Fruit fly (Drosophila melanogaster): Measurements from ENCODE around the gene CG13043.

The CG13043 gene

dm6 chr3L:16265000-16265399, 40.7 kb downstream of the CG13043 start, which contains the start of the genes CG13051 and CG13069:
Gene CG13051 (minus strand): TSS chr3L:16265100.
Gene CG13069 (plus strand): TSS chr3L:16265385.
- TF ChIP-seq EcR (GFP tag; optimal IDR thresholded peaks at IDR 0.05) (no peak), CG15710 (tag; optimal IDR thresholded peaks at IDR 0.05) (no peak), CG32121 (GFP tag; IDR thresholded peaks at IDR 0.05) (no peak), CG10348 (GFP tag; IDR thresholded peaks at IDR 0.05) (no peak), Snoo (tag; optimal IDR thresholded peaks at IDR 0.05) (no peak), D1 (tag; optimal IDR thresholded peaks at IDR 0.05) (no peak), fd96Ca (GFP tag; IDR thresholded peaks at IDR 0.05) (no peak), Ets98B (GFP tag; IDR thresholded peaks at IDR 0.05) (no peak), rn (GFP tag; IDR thresholded peaks at IDR 0.05) (no peak), CG12605 (GFP tag; IDR thresholded peaks at IDR 0.05) (no peak), CG9948 (tag; optimal IDR thresholded peaks at IDR 0.05) (no peak), CG14655 (GFP tag; optimal IDR thresholded peaks at IDR 0.05) (no peak), CG4496 (GFP tag; IDR thresholded peaks at IDR 0.05) (no peak)

- TF ChIP-seq CG8159 (tag; optimal IDR thresholded peaks at IDR 0.05) (no peak), Pif1A (GFP tag; optimal IDR thresholded peaks at IDR 0.05) (no peak), CG17806 (tag; optimal IDR thresholded peaks at IDR 0.05) (no peak), Ets98B (GFP tag; IDR thresholded peaks at IDR 0.05) (no peak), EcR (GFP tag; optimal IDR thresholded peaks at IDR 0.05) (no peak), gl (tag; optimal IDR thresholded peaks at IDR 0.05) (no peak), CG15710 (tag; optimal IDR thresholded peaks at IDR 0.05) (no peak), CG34367 (tag; optimal IDR thresholded peaks at IDR 0.05) (no peak)
Measured at dm6 chr3L:16263043-16263442, 42.6 kb downstream of the CG13043 start, which contains the start of gene CG13070. Gene CG13070 (plus strand): TSS chr3L:16263343.

- TF ChIP-seq CG17806 (tag; optimal IDR thresholded peaks at IDR 0.05) (no peak), EcR (GFP tag; optimal IDR thresholded peaks at IDR 0.05) (no peak), CG10348 (GFP tag; IDR thresholded peaks at IDR 0.05) (no peak), fd96Ca (GFP tag; IDR thresholded peaks at IDR 0.05) (no peak), CG4496 (GFP tag; IDR thresholded peaks at IDR 0.05) (no peak), CG8301 (tag; optimal IDR thresholded peaks at IDR 0.05) (no peak), CG8159 (tag; optimal IDR thresholded peaks at IDR 0.05) (no peak), gl (tag; optimal IDR thresholded peaks at IDR 0.05) (no peak), CG12605 (GFP tag; IDR thresholded peaks at IDR 0.05) (no peak), D1 (tag; optimal IDR thresholded peaks at IDR 0.05) (no peak), CG34367 (tag; optimal IDR thresholded peaks at IDR 0.05) (no peak), Pif1A (GFP tag; optimal IDR thresholded peaks at IDR 0.05) (no peak), Snoo (tag; optimal IDR thresholded peaks at IDR 0.05) (no peak), CG13204 (GFP tag; optimal IDR thresholded peaks at IDR 0.05) (no peak)
Measured at dm6 chr3L:16262440-16262839, 43.2 kb downstream of the CG13043 start, which contains the start of gene CG13071. Gene CG13071 (plus strand): TSS chr3L:16262740.

- TF ChIP-seq gl (tag; optimal IDR thresholded peaks at IDR 0.05) (no peak), EcR (GFP tag; optimal IDR thresholded peaks at IDR 0.05) (peak; percentile 15), Pif1B (GFP tag; optimal IDR thresholded peaks at IDR 0.05) (no peak), CG32121 (GFP tag; IDR thresholded peaks at IDR 0.05) (no peak), CG14655 (GFP tag; optimal IDR thresholded peaks at IDR 0.05) (no peak), CG15710 (tag; optimal IDR thresholded peaks at IDR 0.05) (no peak)
Measured at dm6 chr3L:16261505-16261904, 44.2 kb downstream of the CG13043 start, which contains the start of gene CG34247. Gene CG34247 (minus strand): TSS chr3L:16261605.

dm6 chr3L:16259552-16259951, 46.1 kb downstream of the CG13043 start, which contains the start of gene CG13053:
Gene CG13053 (minus strand): TSS chr3L:16259722.
- peak; percentile 5 for TF ChIP-seq D1 (tag; optimal IDR thresholded peaks at IDR 0.05)
- TF ChIP-seq CG9948 (tag; optimal IDR thresholded peaks at IDR 0.05): peak; percentile 79
- peak; percentile 41 for TF ChIP-seq gl (tag; optimal IDR thresholded peaks at IDR 0.05)
- no peak for TF ChIP-seq CG8301 (tag; optimal IDR thresholded peaks at IDR 0.05)
- TF ChIP-seq CG17806 (tag; optimal IDR thresholded peaks at IDR 0.05): peak; percentile 84
- peak; percentile 82 for TF ChIP-seq CG8159 (tag; optimal IDR thresholded peaks at IDR 0.05)
- TF ChIP-seq CG15710 (tag; optimal IDR thresholded peaks at IDR 0.05): peak; percentile 76
- TF ChIP-seq EcR (GFP tag; optimal IDR thresholded peaks at IDR 0.05): peak; percentile 82
- peak; percentile 31 for TF ChIP-seq CG13204 (GFP tag; optimal IDR thresholded peaks at IDR 0.05)
- TF ChIP-seq fd96Ca (GFP tag; IDR thresholded peaks at IDR 0.05): no peak
- no peak for TF ChIP-seq CG10348 (GFP tag; IDR thresholded peaks at IDR 0.05)
- TF ChIP-seq Pif1B (GFP tag; optimal IDR thresholded peaks at IDR 0.05): peak; percentile 50
- no peak for TF ChIP-seq CG4496 (GFP tag; IDR thresholded peaks at IDR 0.05)
- peak; percentile 70 for TF ChIP-seq CG34367 (tag; optimal IDR thresholded peaks at IDR 0.05)
- TF ChIP-seq rn (GFP tag; IDR thresholded peaks at IDR 0.05): no peak
- peak; percentile 27 for TF ChIP-seq Pif1A (GFP tag; optimal IDR thresholded peaks at IDR 0.05)
- no peak for TF ChIP-seq CG32121 (GFP tag; IDR thresholded peaks at IDR 0.05)
- TF ChIP-seq Ets98B (GFP tag; IDR thresholded peaks at IDR 0.05): no peak
- no peak for TF ChIP-seq CG12605 (GFP tag; IDR thresholded peaks at IDR 0.05)
- peak; percentile 57 for TF ChIP-seq CG14655 (GFP tag; optimal IDR thresholded peaks at IDR 0.05)
- TF ChIP-seq Snoo (tag; optimal IDR thresholded peaks at IDR 0.05): no peak

dm6 chr3L:16257118-16257627, 48.5 kb downstream of the CG13043 start, which contains the start of gene CG13054:
Gene CG13054 (minus strand): TSS chr3L:16257191.
- TF ChIP-seq Ets98B (GFP tag; IDR thresholded peaks at IDR 0.05): no peak
- no peak for TF ChIP-seq CG9948 (tag; optimal IDR thresholded peaks at IDR 0.05)
- no peak for TF ChIP-seq Pif1A (GFP tag; optimal IDR thresholded peaks at IDR 0.05)
- no peak for TF ChIP-seq CG13204 (GFP tag; optimal IDR thresholded peaks at IDR 0.05)
- TF ChIP-seq CG12605 (GFP tag; IDR thresholded peaks at IDR 0.05): peak; percentile 65; the same call in 1 of the 2 replicates
- TF ChIP-seq CG14655 (GFP tag; optimal IDR thresholded peaks at IDR 0.05): no peak
- 0 out of 3 replicates have a peak, but pooled peaks have one; percentile 48 for TF ChIP-seq CG4496 (GFP tag; IDR thresholded peaks at IDR 0.05)
- no peak for TF ChIP-seq CG34367 (tag; optimal IDR thresholded peaks at IDR 0.05)
- TF ChIP-seq rn (GFP tag; IDR thresholded peaks at IDR 0.05): no peak
- no peak for TF ChIP-seq CG32121 (GFP tag; IDR thresholded peaks at IDR 0.05)

All from whole organism, pupa.